Worm (Caenorhabditis elegans): ENCODE data around the gene oac-50.

DNA sequence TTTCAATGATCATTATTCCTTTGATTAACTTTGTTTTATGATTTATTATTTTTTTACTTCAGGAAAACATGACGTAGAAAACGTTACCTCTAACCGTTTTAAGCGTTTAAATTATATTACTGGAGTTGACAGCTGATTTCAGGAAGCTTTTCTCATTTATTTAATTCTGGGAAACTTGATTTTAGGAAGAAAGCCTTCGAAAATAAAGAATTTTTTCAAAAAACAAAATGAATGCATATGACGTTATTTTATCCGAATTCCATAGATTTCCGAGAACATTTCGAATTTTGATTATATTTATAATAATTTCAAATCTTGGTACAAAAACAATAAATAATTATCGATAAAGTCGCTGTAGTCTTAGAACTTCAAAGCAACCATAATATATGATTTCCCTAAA, 24.1 kb downstream of the oac-50 start:
- TF ChIP-seq unc-62 (GFP tag; optimal IDR thresholded peaks at IDR 0.05) (no peak), ztf-4 (tag; optimal IDR thresholded peaks at IDR 0.05) (no peak), elt-3 (tag; optimal IDR thresholded peaks at IDR 0.05) (no peak), daf-12 (tag; optimal IDR thresholded peaks at IDR 0.05) (no peak), ztf-11 (tag; optimal IDR thresholded peaks at IDR 0.05) (no peak), pha-4 (tag; optimal IDR thresholded peaks at IDR 0.05) (no peak), elt-2 (tag; optimal IDR thresholded peaks at IDR 0.05) (no peak), nhr-77 (tag; optimal IDR thresholded peaks at IDR 0.05) (no peak), R02D3.7 (tag; optimal IDR thresholded peaks at IDR 0.05) (no peak)
